Fruit fly (Drosophila melanogaster) whole organism, adult: ENCODE data around the gene Phf5a.

ENCODE experiments used
- CG11617 ChIP-seq: fragments of 200-800 bp; sonication (Bioruptor generic); optimal IDR thresholded peaks from 2 replicates; lab custom pipeline; 2017; ENCODE audit warnings: mild to moderate bottlenecking, missing biosample characterization, missing genetic modification reagents, missing genetic modification characterization
- CG12768 ChIP-seq: fragments of 200-800 bp; sonication (Bioruptor generic); optimal IDR thresholded peaks from 2 replicates; lab custom pipeline; 2017; ENCODE audit warnings: missing biosample characterization, missing genetic modification characterization, mild to moderate bottlenecking, moderate library complexity, missing genetic modification reagents
- CG14711 ChIP-seq: fragments of 200-800 bp; sonication (Bioruptor generic); optimal IDR thresholded peaks from 2 replicates; lab custom pipeline; 2018; ENCODE audit warnings: missing biosample characterization, mild to moderate bottlenecking, missing genetic modification characterization, moderate library complexity
- CG1620 ChIP-seq: fragments of 200-800 bp; sonication (Bioruptor generic); optimal IDR thresholded peaks from 2 replicates; lab custom pipeline; 2016; ENCODE audit warnings: missing biosample characterization, missing genetic modification characterization
- CG33017 ChIP-seq: fragments of 200-800 bp; sonication (Bioruptor generic); optimal IDR thresholded peaks from 2 replicates; lab custom pipeline; 2018; ENCODE audit warnings: missing biosample characterization, mild to moderate bottlenecking, missing genetic modification characterization, moderate library complexity
- CG5204 ChIP-seq: fragments of 200-800 bp; sonication (Bioruptor generic); optimal IDR thresholded peaks from 2 replicates; lab custom pipeline; 2016; ENCODE audit warnings: missing biosample characterization, missing genetic modification characterization
- CG7045 ChIP-seq: fragments of 200-800 bp; sonication (Bioruptor generic); optimal IDR thresholded peaks from 2 replicates; lab custom pipeline; 2017; ENCODE audit warnings: missing biosample characterization, mild to moderate bottlenecking, missing genetic modification characterization
- CG7101 ChIP-seq: fragments of 200-800 bp; sonication (Bioruptor generic); optimal IDR thresholded peaks from 2 replicates; lab custom pipeline; 2018; ENCODE audit warnings: missing biosample characterization, mild to moderate bottlenecking, missing genetic modification characterization, moderate library complexity
- Clk ChIP-seq: fragments of 200-800 bp; sonication (Bioruptor generic); optimal IDR thresholded peaks from 2 replicates; lab custom pipeline; 2017; ENCODE audit warnings: missing biosample characterization, missing genetic modification characterization
- Crg-1 ChIP-seq: fragments of 200-800 bp; sonication (Bioruptor generic); optimal IDR thresholded peaks from 2 replicates; lab custom pipeline; 2016; ENCODE audit warnings: missing biosample characterization, missing genetic modification characterization
- Hr96 ChIP-seq: fragments of 200-800 bp; sonication (Bioruptor generic); optimal IDR thresholded peaks from 2 replicates; lab custom pipeline; 2016; ENCODE audit warnings: missing biosample characterization, missing genetic modification characterization
- Mnt ChIP-seq: fragments of 200-800 bp; sonication (Bioruptor generic); optimal IDR thresholded peaks from 2 replicates; lab custom pipeline; 2016; ENCODE audit warnings: missing biosample characterization, mild to moderate bottlenecking, missing genetic modification characterization
- bab1 ChIP-seq: fragments of 200-800 bp; sonication (Bioruptor generic); optimal IDR thresholded peaks from 3 replicates; lab custom pipeline; 2019; ENCODE audit warnings: missing biosample characterization, mild to moderate bottlenecking, missing genetic modification characterization, moderate library complexity
- cic ChIP-seq: fragments of 200-800 bp; sonication (Bioruptor generic); optimal IDR thresholded peaks from 2 replicates; lab custom pipeline; 2017; ENCODE audit warnings: missing biosample characterization, mild to moderate bottlenecking, missing genetic modification characterization, moderate library complexity
- cnc ChIP-seq, 2 experiments: fragments of >200 bp; optimal IDR thresholded peaks; 2 replicates each; lab custom pipeline; 2017
- kay ChIP-seq: fragments of 200-800 bp; sonication (Bioruptor generic); peaks from one replicate; lab custom pipeline; 2016; ENCODE audit warnings: missing biosample characterization, missing genetic modification characterization, borderline replicate concordance
- ovo ChIP-seq: fragments of 200-800 bp; sonication (Bioruptor generic); optimal IDR thresholded peaks from 2 replicates; lab custom pipeline; 2016; ENCODE audit warnings: missing biosample characterization, missing genetic modification characterization
- pad ChIP-seq: fragments of 200-800 bp; sonication (Bioruptor generic); optimal IDR thresholded peaks from 3 replicates; lab custom pipeline; 2017; ENCODE audit warnings: missing biosample characterization, missing genetic modification characterization, mild to moderate bottlenecking, moderate library complexity, missing genetic modification reagents
- tj ChIP-seq: fragments of 200-800 bp; sonication (Bioruptor generic); optimal IDR thresholded peaks from 3 replicates; lab custom pipeline; 2017; ENCODE audit warnings: missing biosample characterization, mild to moderate bottlenecking, missing genetic modification characterization, moderate library complexity
- toe ChIP-seq: fragments of 200-800 bp; sonication (Bioruptor generic); optimal IDR thresholded peaks from 2 replicates; lab custom pipeline; 2016; ENCODE audit warnings: missing biosample characterization, missing genetic modification characterization

Gene Phf5a

DNA sequence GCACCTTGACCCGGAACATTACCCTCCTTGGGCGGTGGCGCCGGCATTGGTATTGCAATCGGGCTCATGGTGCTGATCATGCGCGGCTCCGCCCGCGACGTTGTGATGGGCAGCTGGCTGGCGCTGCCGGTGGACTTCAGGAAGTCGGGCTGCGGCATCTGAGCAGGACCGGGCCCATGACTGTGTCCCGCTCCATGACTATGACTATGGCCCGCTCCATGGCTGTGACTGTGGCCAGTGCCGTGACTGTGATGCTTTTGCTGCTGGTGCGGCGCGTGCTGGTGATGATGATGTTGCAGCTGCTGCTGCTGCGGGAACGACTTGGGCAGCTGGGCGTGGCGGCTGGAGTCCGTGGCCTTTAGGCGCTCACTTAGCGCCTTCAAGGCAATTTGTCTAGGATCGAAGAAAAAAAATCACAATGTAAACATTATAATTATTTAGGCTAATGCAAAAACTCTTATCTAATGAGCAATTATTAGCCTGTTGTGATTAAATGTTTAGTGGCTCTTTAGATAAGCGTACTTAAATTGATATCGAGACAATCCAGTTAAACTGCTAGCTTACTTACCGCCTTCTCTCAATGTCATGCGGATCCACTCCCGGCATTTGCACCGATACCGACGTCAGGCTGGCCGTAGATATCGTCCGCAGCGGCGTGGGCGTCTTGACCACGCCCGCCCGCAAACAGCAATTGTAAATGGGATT is 15.6 kb downstream of the Phf5a start:
- TF ChIP-seq CG33017 (tag; lab: Kevin White, UChicago) (peak; percentile 30), pad (GFP tag; lab: Kevin White, UChicago) (no peak), CG7101 (tag; lab: Kevin White, UChicago) (no peak), kay (GFP tag; lab: Kevin White, UChicago) (no peak), CG14711 (tag; lab: Kevin White, UChicago) (no peak), CG11617 (GFP tag; lab: Kevin White, UChicago) (no peak), cnc (optimal IDR thresholded peaks at IDR 0.05; lab: Kevin White, UChicago) (no peak), ovo (GFP tag; lab: Kevin White, UChicago) (no peak), bab1 (GFP tag; lab: Kevin White, UChicago) (no peak), toe (no peak), CG12768 (GFP tag; lab: Kevin White, UChicago) (peak; percentile 70), Crg-1 (no peak), CG7045 (no peak), tj (GFP tag; lab: Kevin White, UChicago) (no peak), Mnt (GFP tag; lab: Kevin White, UChicago) (no peak), CG5204 (no peak), CG1620 (GFP tag; lab: Kevin White, UChicago) (no peak), Hr96 (GFP tag; lab: Kevin White, UChicago) (no peak), cic (peak; percentile 41)

DNA sequence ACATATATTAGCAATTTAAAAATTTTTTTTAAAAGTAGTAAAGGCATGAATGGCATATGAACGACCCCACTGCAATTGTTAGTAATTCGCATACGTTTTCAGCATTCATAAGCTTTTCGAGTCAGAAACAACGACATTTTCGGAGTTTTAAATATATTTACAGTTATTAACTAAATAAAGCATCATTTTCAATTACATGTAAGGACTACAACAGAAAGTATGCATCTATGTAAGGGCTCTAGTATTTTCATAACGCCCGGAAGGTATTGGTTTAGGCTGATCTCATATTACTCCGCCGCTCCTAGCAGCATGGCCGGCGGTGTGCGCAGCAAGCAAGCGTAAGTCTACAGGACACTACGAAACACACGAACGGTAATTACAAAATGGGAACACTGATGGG is 16.3 kb downstream of the Phf5a start:
- no peak for TF ChIP-seq Mnt (GFP tag; lab: Kevin White, UChicago)
- no peak for TF ChIP-seq cnc (optimal IDR thresholded peaks at IDR 0.05; lab: Kevin White, UChicago)
- no peak for TF ChIP-seq toe
- no peak for TF ChIP-seq Crg-1
- TF ChIP-seq tj (GFP tag; lab: Kevin White, UChicago): no peak
- TF ChIP-seq CG5204: no peak
- no peak for TF ChIP-seq kay (GFP tag; lab: Kevin White, UChicago)
- TF ChIP-seq bab1 (GFP tag; lab: Kevin White, UChicago): no peak
- TF ChIP-seq pad (GFP tag; lab: Kevin White, UChicago): no peak
- no peak for TF ChIP-seq CG14711 (tag; lab: Kevin White, UChicago)
- TF ChIP-seq cic: no peak
- no peak for TF ChIP-seq Clk (GFP tag; lab: Kevin White, UChicago)
- TF ChIP-seq CG11617 (GFP tag; lab: Kevin White, UChicago): no peak
- no peak for TF ChIP-seq CG7101 (tag; lab: Kevin White, UChicago)
- TF ChIP-seq CG33017 (tag; lab: Kevin White, UChicago): no peak
- TF ChIP-seq ovo (GFP tag; lab: Kevin White, UChicago): no peak
- TF ChIP-seq CG12768 (GFP tag; lab: Kevin White, UChicago): no peak
- TF ChIP-seq CG1620 (GFP tag; lab: Kevin White, UChicago): no peak
- no peak for TF ChIP-seq CG7045

DNA sequence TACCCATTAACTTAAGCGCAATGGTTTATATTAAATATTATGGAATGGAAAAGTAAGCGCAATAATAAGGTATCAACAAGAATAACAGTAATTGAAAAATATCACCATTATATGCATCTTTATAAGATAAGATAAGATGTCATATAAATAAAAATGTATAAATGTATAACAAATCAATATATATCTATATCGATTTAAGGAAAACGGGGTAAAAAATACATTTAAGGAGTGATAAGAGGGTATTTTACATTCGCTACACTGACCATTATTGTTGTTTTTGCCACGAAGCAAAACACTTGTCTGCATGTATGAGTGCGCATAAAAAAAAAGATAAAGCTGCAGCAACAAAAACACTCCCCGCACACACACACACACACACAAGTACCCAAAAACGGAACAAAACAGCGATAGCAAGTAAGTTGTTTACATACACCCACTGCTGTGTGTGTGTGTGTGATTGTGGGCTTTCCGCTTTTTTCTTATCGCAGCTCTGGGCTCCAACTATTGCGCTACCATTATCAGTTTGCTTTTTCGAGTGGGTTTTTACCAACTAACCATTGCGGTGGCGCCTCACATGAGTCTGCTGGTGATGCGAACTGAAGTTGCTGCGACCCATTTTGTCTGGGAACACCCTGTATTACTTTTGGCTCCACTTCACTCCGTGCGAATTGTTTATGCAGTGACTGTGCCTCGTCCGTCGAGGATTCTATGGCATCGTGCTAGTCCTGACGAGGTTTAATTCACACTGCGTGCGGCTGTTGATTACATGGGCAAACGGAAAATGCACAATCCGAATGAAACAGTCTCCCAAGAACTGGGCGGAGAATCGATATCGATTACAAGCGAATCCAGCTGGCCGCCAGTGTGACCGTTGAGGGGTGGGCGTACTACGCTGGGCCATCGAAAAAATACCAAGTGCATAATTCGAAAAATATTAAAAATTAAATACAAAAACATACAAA is 17.3 kb downstream of the Phf5a start, which contains the start of gene mmy:
Gene mmy, minus strand, starts transcription at position 829 of the 962 bp plus-strand sequence.
- TF ChIP-seq pad (GFP tag; lab: Kevin White, UChicago) (peak; percentile 2), CG11617 (GFP tag; lab: Kevin White, UChicago) (peak; percentile 59), cnc (optimal IDR thresholded peaks at IDR 0.05; lab: Kevin White, UChicago) (no peak), Clk (GFP tag; lab: Kevin White, UChicago) (no peak), CG33017 (tag; lab: Kevin White, UChicago) (no peak), CG14711 (tag; lab: Kevin White, UChicago) (no peak), ovo (GFP tag; lab: Kevin White, UChicago) (peak; percentile 33), tj (GFP tag; lab: Kevin White, UChicago) (peak; percentile 42), kay (GFP tag; lab: Kevin White, UChicago) (no peak), CG1620 (GFP tag; lab: Kevin White, UChicago) (peak; percentile 34), CG12768 (GFP tag; lab: Kevin White, UChicago) (peak; percentile 73), CG5204 (no peak), cic (peak; percentile 94), Hr96 (GFP tag; lab: Kevin White, UChicago) (peak; percentile 39), Crg-1 (peak; percentile 14), bab1 (GFP tag; lab: Kevin White, UChicago) (peak; percentile 25), toe (peak; percentile 17), CG7101 (tag; lab: Kevin White, UChicago) (no peak), CG7045 (no peak), Mnt (GFP tag; lab: Kevin White, UChicago) (peak; percentile 69)

DNA sequence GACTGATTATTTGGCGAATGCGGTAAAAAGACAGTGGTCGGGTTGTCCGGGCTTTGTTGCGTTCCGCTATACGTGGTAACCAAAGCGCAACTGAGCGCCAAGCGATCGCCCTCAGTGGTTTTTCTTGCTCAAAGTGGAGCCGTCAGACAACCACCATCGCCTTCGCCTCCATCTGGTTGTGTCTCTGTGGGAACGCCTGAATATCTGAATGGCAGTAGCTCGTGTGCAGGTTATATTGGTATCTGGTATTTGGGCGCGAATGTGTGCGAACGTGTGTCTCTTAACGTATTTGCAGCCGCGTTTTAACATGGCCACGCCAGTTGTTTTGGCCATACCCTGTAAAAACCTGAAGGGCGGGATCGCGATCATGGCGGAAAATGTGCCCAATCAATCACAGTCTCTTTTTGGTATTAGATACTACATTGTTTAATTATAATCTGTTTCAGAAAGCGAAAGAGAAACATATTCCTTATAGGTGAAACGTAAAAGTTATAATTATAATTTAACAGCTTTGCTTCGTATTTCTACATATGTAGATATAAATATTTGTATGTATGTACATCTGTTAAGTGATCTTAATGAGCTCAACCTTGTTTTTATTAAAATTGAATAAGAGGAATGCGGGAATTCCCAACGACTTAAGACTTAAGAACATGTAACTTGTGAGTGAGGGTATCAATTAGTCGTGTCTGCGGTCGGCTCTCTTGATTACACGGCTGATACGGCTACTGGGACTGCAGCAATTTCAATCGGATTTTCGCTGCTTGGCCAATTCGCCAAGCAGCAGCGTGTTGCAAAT is 18.5 kb downstream of the Phf5a start:
- peak; percentile 26 for TF ChIP-seq CG11617 (GFP tag; lab: Kevin White, UChicago)
- peak; percentile 82 for TF ChIP-seq cic
- peak; percentile 6 for TF ChIP-seq toe
- TF ChIP-seq CG7045: peak; percentile 38
- TF ChIP-seq tj (GFP tag; lab: Kevin White, UChicago): no peak
- TF ChIP-seq CG14711 (tag; lab: Kevin White, UChicago): no peak
- peak; percentile 62 for TF ChIP-seq Mnt (GFP tag; lab: Kevin White, UChicago)
- TF ChIP-seq CG33017 (tag; lab: Kevin White, UChicago): peak; percentile 30
- no peak for TF ChIP-seq kay (GFP tag; lab: Kevin White, UChicago)
- no peak for TF ChIP-seq CG1620 (GFP tag; lab: Kevin White, UChicago)
